Fruit fly (Drosophila melanogaster) whole organism, embryonic: ENCODE measurements around the gene stck.

Experiments
- Atf6 ChIP-seq: fragments of 200-800 bp; sonication (Bioruptor generic); IDR thresholded peaks from 2 replicates; pipeline ENCODE4 v1.3.6; 2022; ENCODE audit warnings: missing biosample characterization, missing genetic modification characterization
- B-H2 ChIP-seq: fragments of 200-800 bp; sonication (Bioruptor generic); optimal IDR thresholded peaks from 2 replicates; lab custom pipeline; 2018; ENCODE audit warnings: missing biosample characterization, mild to moderate bottlenecking, missing genetic modification characterization
- BEAF-32 ChIP-seq: fragments of 200-800 bp; sonication (Bioruptor generic); optimal IDR thresholded peaks from 3 replicates; lab custom pipeline; 2017; ENCODE audit warnings: missing biosample characterization, missing genetic modification characterization, mild to moderate bottlenecking, moderate library complexity, missing genetic modification reagents
- CG10321 ChIP-seq: fragments of 200-800 bp; sonication (Bioruptor generic); IDR thresholded peaks from 2 replicates; pipeline ENCODE4 v1.3.6; 2022; ENCODE audit warnings: missing biosample characterization, missing genetic modification characterization
- CG13287 ChIP-seq: fragments of 200-800 bp; sonication (Bioruptor generic); IDR thresholded peaks from 2 replicates; pipeline ENCODE4 v1.3.6; 2022; ENCODE audit warnings: missing biosample characterization, missing genetic modification characterization; ENCODE audit not compliant: partially characterized antibody
- CG13296 ChIP-seq: fragments of 200-800 bp; sonication (Bioruptor generic); optimal IDR thresholded peaks from 3 replicates; lab custom pipeline; 2018; ENCODE audit warnings: missing biosample characterization, mild to moderate bottlenecking, missing genetic modification characterization
- CG14014 ChIP-seq: fragments of 200-800 bp; sonication (Bioruptor generic); IDR thresholded peaks from 2 replicates; pipeline ENCODE4 v1.3.6; 2022; ENCODE audit warnings: missing biosample characterization, missing genetic modification characterization
- CG14667 ChIP-seq: fragments of 200-800 bp; sonication (Bioruptor generic); IDR thresholded peaks from 2 replicates; pipeline ENCODE4 v1.3.6; 2022; ENCODE audit warnings: missing biosample characterization, missing genetic modification characterization
- CG15601 ChIP-seq: fragments of 200-800 bp; sonication (Bioruptor generic); optimal IDR thresholded peaks from 3 replicates; lab custom pipeline; 2019; ENCODE audit warnings: missing biosample characterization, mild to moderate bottlenecking, missing genetic modification characterization, moderate library complexity
- CG17385 ChIP-seq: fragments of 200-800 bp; sonication (Bioruptor generic); optimal IDR thresholded peaks from 3 replicates; lab custom pipeline; 2018; ENCODE audit warnings: missing biosample characterization, mild to moderate bottlenecking, missing genetic modification characterization
- CG2120 ChIP-seq: fragments of 200-800 bp; sonication (Bioruptor generic); optimal IDR thresholded peaks from 3 replicates; lab custom pipeline; 2016; ENCODE audit warnings: missing biosample characterization, missing genetic modification characterization
- CG2129 ChIP-seq: fragments of 200-800 bp; sonication (Bioruptor generic); IDR thresholded peaks from 2 replicates; pipeline ENCODE4 v1.3.6; 2022; ENCODE audit warnings: missing biosample characterization, missing genetic modification characterization; ENCODE audit not compliant: partially characterized antibody
- CG2875 ChIP-seq: fragments of 200-800 bp; sonication (Bioruptor generic); optimal IDR thresholded peaks from 2 replicates; lab custom pipeline; 2017; ENCODE audit warnings: missing biosample characterization, mild to moderate bottlenecking, missing genetic modification characterization, missing genetic modification reagents
- CG30020 ChIP-seq: fragments of 200-800 bp; optimal IDR thresholded peaks from 2 replicates; lab custom pipeline; 2019; ENCODE audit warnings: missing biosample characterization, mild to moderate bottlenecking, missing genetic modification characterization, moderate library complexity
- CG3065 ChIP-seq: fragments of 200-800 bp; sonication (Bioruptor generic); optimal IDR thresholded peaks from 2 replicates; lab custom pipeline; 2016; ENCODE audit warnings: missing biosample characterization, missing genetic modification characterization
- CG34224 ChIP-seq: fragments of 200-800 bp; sonication (Bioruptor generic); IDR thresholded peaks from 3 replicates; pipeline ENCODE4 v1.3.6; 2022; ENCODE audit warnings: missing biosample characterization, missing genetic modification characterization; ENCODE audit not compliant: partially characterized antibody
- CG5245 ChIP-seq: fragments of 200-800 bp; sonication (Bioruptor generic); optimal IDR thresholded peaks from 3 replicates; lab custom pipeline; 2016; ENCODE audit warnings: missing biosample characterization, missing genetic modification characterization
- CG5953 ChIP-seq: fragments of 200-800 bp; sonication (Bioruptor generic); IDR thresholded peaks from 2 replicates; pipeline ENCODE4 v1.3.6; 2022; ENCODE audit warnings: missing biosample characterization, missing genetic modification characterization
- CG7372 ChIP-seq: fragments of 200-800 bp; sonication (Bioruptor generic); IDR thresholded peaks from 2 replicates; pipeline ENCODE4 v1.3.6; 2022; ENCODE audit warnings: missing biosample characterization, missing genetic modification characterization
- CG7928 ChIP-seq: fragments of 200-800 bp; sonication (Bioruptor generic); optimal IDR thresholded peaks from 2 replicates; lab custom pipeline; 2017; ENCODE audit warnings: missing biosample characterization, mild to moderate bottlenecking, missing genetic modification characterization
- CHES-1-like ChIP-seq: fragments of 200-800 bp; sonication (Bioruptor generic); optimal IDR thresholded peaks from 2 replicates; lab custom pipeline; 2016; ENCODE audit warnings: missing biosample characterization, missing genetic modification characterization
- CoRest ChIP-seq: fragments of 200-800 bp; sonication (Bioruptor generic); optimal IDR thresholded peaks from 3 replicates; lab custom pipeline; 2018; ENCODE audit warnings: missing biosample characterization, mild to moderate bottlenecking, missing genetic modification characterization, moderate library complexity
- Dbx ChIP-seq: fragments of 200-800 bp; sonication (Bioruptor generic); IDR thresholded peaks from 3 replicates; pipeline ENCODE4 v1.3.6; 2022; ENCODE audit warnings: missing biosample characterization, missing genetic modification characterization
- Dref ChIP-seq: fragments of 200-800 bp; sonication (Bioruptor generic); IDR thresholded peaks from 2 replicates; pipeline ENCODE4 v1.3.6; 2022; ENCODE audit warnings: missing biosample characterization, missing genetic modification characterization
- E2f2 ChIP-seq: fragments of 200-800 bp; sonication (Bioruptor generic); IDR thresholded peaks from 2 replicates; pipeline ENCODE4 v1.3.6; 2022; ENCODE audit warnings: missing biosample characterization, missing genetic modification characterization
- Eip74EF ChIP-seq, 2 experiments: fragments of 200-800 bp in 1 of 2; fragments of >200 bp in 1 of 2; sonication (Bioruptor generic) in 1 of 2; optimal IDR thresholded peaks; 2 replicates each; lab custom pipeline; 2017 to 2019; ENCODE audit warnings: missing biosample characterization in 2 of 2, missing genetic modification characterization in 2 of 2, mild to moderate bottlenecking in 1 of 2, moderate library complexity in 1 of 2
- H2.0 ChIP-seq: fragments of 200-800 bp; sonication (Bioruptor generic); IDR thresholded peaks from 2 replicates; pipeline ENCODE4 v1.3.6; 2022; ENCODE audit warnings: missing biosample characterization, missing genetic modification characterization
- Med ChIP-seq: fragments of 200-800 bp; sonication (Bioruptor generic); peaks from one replicate; lab custom pipeline; 2016; ENCODE audit warnings: missing biosample characterization, missing genetic modification characterization, mild to moderate bottlenecking, inconsistent platforms, moderate library complexity
- NfI ChIP-seq: fragments of 200-800 bp; sonication (Bioruptor generic); optimal IDR thresholded peaks from 3 replicates; lab custom pipeline; 2018; ENCODE audit warnings: missing biosample characterization, mild to moderate bottlenecking, missing genetic modification characterization, moderate library complexity
- Pdp1 ChIP-seq, 2 experiments: fragments of 200-800 bp; sonication (Bioruptor generic); optimal IDR thresholded peaks; 3 replicates each; lab custom pipeline; 2016; ENCODE audit warnings: missing biosample characterization in 2 of 2, missing genetic modification characterization in 2 of 2, mild to moderate bottlenecking in 1 of 2, moderate library complexity in 1 of 2
- ara ChIP-seq: fragments of 200-800 bp; sonication (Bioruptor generic); IDR thresholded peaks from 2 replicates; pipeline ENCODE4 v1.3.6; 2022; ENCODE audit warnings: missing biosample characterization, missing genetic modification characterization
- cato ChIP-seq: fragments of 200-800 bp; sonication (Bioruptor generic); optimal IDR thresholded peaks from 2 replicates; lab custom pipeline; 2016; ENCODE audit warnings: missing biosample characterization, missing genetic modification characterization, borderline replicate concordance
- chinmo ChIP-seq: fragments of 200-800 bp; sonication (Bioruptor generic); IDR thresholded peaks from 4 replicates; pipeline ENCODE4 v1.3.6; 2022; ENCODE audit warnings: missing biosample characterization, missing genetic modification characterization; ENCODE audit not compliant: partially characterized antibody
- disco-r ChIP-seq: fragments of 200-800 bp; sonication (Bioruptor generic); optimal IDR thresholded peaks from 2 replicates; lab custom pipeline; 2016; ENCODE audit warnings: missing biosample characterization, missing genetic modification characterization
- gro ChIP-seq: fragments of 200-800 bp; sonication (Bioruptor generic); optimal IDR thresholded peaks from 2 replicates; lab custom pipeline; 2016; ENCODE audit warnings: missing biosample characterization, missing genetic modification characterization
- ham ChIP-seq: fragments of 200-800 bp; sonication (Bioruptor generic); IDR thresholded peaks from 2 replicates; pipeline ENCODE4 v1.3.6; 2022; ENCODE audit warnings: missing biosample characterization, missing genetic modification characterization
- her ChIP-seq: fragments of 200-800 bp; sonication (Bioruptor generic); optimal IDR thresholded peaks from 2 replicates; lab custom pipeline; 2016; ENCODE audit warnings: missing biosample characterization, missing genetic modification characterization
- oc ChIP-seq: fragments of 200-800 bp; sonication (Bioruptor generic); optimal IDR thresholded peaks from 2 replicates; lab custom pipeline; 2018; ENCODE audit warnings: missing biosample characterization, mild to moderate bottlenecking, missing genetic modification characterization, moderate library complexity
- pb ChIP-seq: fragments of 200-800 bp; sonication (Bioruptor generic); optimal IDR thresholded peaks from 3 replicates; lab custom pipeline; 2016; ENCODE audit warnings: missing biosample characterization, missing genetic modification characterization
- phol ChIP-seq: fragments of 200-800 bp; sonication (Bioruptor generic); optimal IDR thresholded peaks from 3 replicates; lab custom pipeline; 2018; ENCODE audit warnings: missing biosample characterization, mild to moderate bottlenecking, missing genetic modification characterization, moderate library complexity
- pnt ChIP-seq: fragments of 200-800 bp; sonication (Bioruptor generic); optimal IDR thresholded peaks from 3 replicates; lab custom pipeline; 2016; ENCODE audit warnings: missing biosample characterization, missing genetic modification characterization
- psq ChIP-seq: fragments of 200-800 bp; sonication (Bioruptor generic); optimal IDR thresholded peaks from 2 replicates; lab custom pipeline; 2017; ENCODE audit warnings: missing biosample characterization, missing genetic modification characterization
- pzg ChIP-seq: fragments of 200-800 bp; sonication (Bioruptor generic); optimal IDR thresholded peaks from 3 replicates; lab custom pipeline; 2018; ENCODE audit warnings: missing biosample characterization, mild to moderate bottlenecking, missing genetic modification characterization, moderate library complexity
- sd ChIP-seq: fragments of 200-800 bp; sonication (Bioruptor generic); optimal IDR thresholded peaks from 3 replicates; lab custom pipeline; 2018; ENCODE audit warnings: missing biosample characterization, mild to moderate bottlenecking, missing genetic modification characterization, moderate library complexity
- sens ChIP-seq: fragments of 200-800 bp; sonication (Bioruptor generic); peaks from one replicate; lab custom pipeline; 2016; ENCODE audit warnings: missing biosample characterization, missing genetic modification characterization
- shn ChIP-seq: fragments of 200-800 bp; sonication (Bioruptor generic); optimal IDR thresholded peaks from 3 replicates; lab custom pipeline; 2016; ENCODE audit warnings: missing biosample characterization, missing genetic modification characterization
- tna ChIP-seq: fragments of 200-800 bp; sonication (Bioruptor generic); IDR thresholded peaks from 2 replicates; pipeline ENCODE4 v1.3.6; 2022; ENCODE audit warnings: missing biosample characterization, missing genetic modification characterization; ENCODE audit not compliant: partially characterized antibody
- trh ChIP-seq: fragments of 200-800 bp; sonication (Bioruptor generic); optimal IDR thresholded peaks from 2 replicates; lab custom pipeline; 2016; ENCODE audit warnings: missing biosample characterization, missing genetic modification characterization
- zen ChIP-seq: fragments of 200-800 bp; sonication (Bioruptor generic); optimal IDR thresholded peaks from 3 replicates; lab custom pipeline; 2018; ENCODE audit warnings: missing biosample characterization, mild to moderate bottlenecking, missing genetic modification characterization, moderate library complexity

Gene stck

DNA sequence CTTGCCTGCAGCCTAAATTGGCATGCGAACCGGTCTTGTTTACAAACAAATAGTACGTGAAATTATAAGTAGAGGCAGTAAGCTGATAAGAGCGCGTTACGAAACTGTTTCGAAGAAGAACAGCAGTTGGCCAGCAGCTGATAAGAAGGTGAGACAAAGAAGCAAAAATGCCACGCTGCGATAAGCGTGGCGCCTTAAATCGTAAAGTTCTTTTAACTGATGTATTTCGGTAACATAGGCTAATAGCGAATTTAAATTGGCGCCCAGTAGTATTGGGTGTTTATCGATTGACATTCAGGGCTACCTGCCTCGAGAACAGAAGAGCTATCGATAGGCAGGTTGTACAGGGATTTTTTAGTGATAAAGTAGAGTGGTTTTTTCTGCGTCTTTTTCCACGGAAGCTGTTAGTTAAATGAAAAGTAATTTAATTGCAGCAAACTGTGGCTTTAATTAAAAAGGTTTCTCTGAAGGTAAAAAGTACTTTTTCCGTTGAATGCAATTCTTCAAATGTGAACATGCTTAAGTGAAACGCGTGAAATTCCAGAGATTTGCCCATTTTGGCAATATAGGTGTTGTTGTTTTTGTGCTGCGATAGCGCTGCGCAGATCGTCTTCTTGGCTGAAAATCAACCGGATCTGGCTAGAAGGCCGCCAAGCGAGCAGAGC lies at the start of gene stck (continued):
- TF ChIP-seq Med (GFP tag; lab: Kevin White, UChicago): peak; percentile 64
- TF ChIP-seq CG17385 (GFP tag; lab: Kevin White, UChicago): peak; percentile 36
- no peak for TF ChIP-seq Atf6 (GFP tag; lab: Robert Waterston, UW)
- no peak for TF ChIP-seq CG10321 (GFP tag; lab: Robert Waterston, UW)
- peak; percentile 96 for TF ChIP-seq CG7928 (GFP tag; lab: Kevin White, UChicago)
- TF ChIP-seq CHES-1-like (GFP tag; lab: Kevin White, UChicago): no peak
- peak; percentile 61 for TF ChIP-seq CG34224 (GFP tag; lab: Robert Waterston, UW)
- TF ChIP-seq her (GFP tag; lab: Kevin White, UChicago): no peak
- TF ChIP-seq CG2875 (GFP tag; lab: Kevin White, UChicago): no peak
- peak; percentile 71; the same call in 1 of the 2 replicates for TF ChIP-seq CG13287
- no peak for TF ChIP-seq disco-r (GFP tag; lab: Kevin White, UChicago)
- no peak for TF ChIP-seq B-H2 (GFP tag; lab: Kevin White, UChicago)
- no peak for TF ChIP-seq CG14014 (GFP tag; lab: Robert Waterston, UW)
- TF ChIP-seq CG13296: no peak
- TF ChIP-seq CG5953 (GFP tag; lab: Robert Waterston, UW): no peak
- no peak for TF ChIP-seq pb
- peak; percentile 32 for TF ChIP-seq phol (tag; lab: Kevin White, UChicago)
- no peak for TF ChIP-seq pnt (GFP tag; lab: Kevin White, UChicago)
- TF ChIP-seq pzg: peak; percentile 90
- no peak for TF ChIP-seq cato
- TF ChIP-seq psq: no peak
- peak; percentile 43 for TF ChIP-seq CG30020
- TF ChIP-seq CG7372 (GFP tag; lab: Robert Waterston, UW): no peak
- no peak for TF ChIP-seq CG14667 (GFP tag; lab: Robert Waterston, UW)
- no peak for TF ChIP-seq shn
- no peak for TF ChIP-seq Dbx (GFP tag; lab: Robert Waterston, UW)
- TF ChIP-seq sens (GFP tag; lab: Kevin White, UChicago): peak; percentile 58
- TF ChIP-seq CG2129: peak; percentile 24; the same call in 1 of the 2 replicates
- no peak for TF ChIP-seq H2.0 (GFP tag; lab: Robert Waterston, UW)
- peak; percentile 30 for TF ChIP-seq CG2120 (GFP tag; lab: Kevin White, UChicago)
- no peak for TF ChIP-seq NfI (GFP tag; lab: Kevin White, UChicago)
- peak; percentile 14 for TF ChIP-seq zen (tag; lab: Kevin White, UChicago)
- no peak for TF ChIP-seq ara (GFP tag; lab: Robert Waterston, UW)
- TF ChIP-seq CoRest: peak; percentile 44
- TF ChIP-seq CG3065 (GFP tag; lab: Kevin White, UChicago): no peak
- peak; percentile 81 for TF ChIP-seq BEAF-32 (GFP tag; lab: Kevin White, UChicago)
- TF ChIP-seq E2f2 (GFP tag; lab: Robert Waterston, UW): peak; percentile 95
- peak; percentile 98 for TF ChIP-seq Dref
- TF ChIP-seq chinmo: 0 out of 4 replicates have a peak, but pooled peaks have one; percentile 12
- TF ChIP-seq gro (GFP tag; lab: Kevin White, UChicago): peak; percentile 30
- no peak for TF ChIP-seq Eip74EF (GFP tag; optimal IDR thresholded peaks at IDR 0.05; lab: Kevin White, UChicago)
- TF ChIP-seq tna (GFP tag; lab: Robert Waterston, UW): peak; percentile 70
- TF ChIP-seq oc: no peak
- TF ChIP-seq ham (GFP tag; lab: Robert Waterston, UW): no peak
- peak in 1 of 2 experiments; percentile 91 for TF ChIP-seq Pdp1 (GFP tag; optimal IDR thresholded peaks at IDR 0.05; lab: Kevin White, UChicago)
- no peak for TF ChIP-seq CG5245
- peak; percentile 74 for TF ChIP-seq sd (tag; lab: Kevin White, UChicago)
- no peak for TF ChIP-seq trh
- peak; percentile 30 for TF ChIP-seq CG15601 (tag; lab: Kevin White, UChicago)
